Worm (Caenorhabditis elegans) whole organism, young adult: Measurements from ENCODE around the gene clec-70.
"Not testable (repeated sequence)": the region's sequence is repeated elsewhere in the genome, so short reads cannot be mapped to it uniquely, and the experiment has no call there.

ENCODE experiments used
- B0261.1 ChIP-seq: sonication (generic microtip); optimal IDR thresholded peaks from 2 replicates; lab custom pipeline; 2016; ENCODE audit warnings: mild to moderate bottlenecking, missing genetic modification characterization, moderate library complexity, missing compliant biosample characterization
- B0336.3 ChIP-seq: fragments of 200-800 bp; sonication (Bioruptor generic); IDR thresholded peaks from 2 replicates; pipeline ENCODE4 v1.3.6; 2022; ENCODE audit warnings: missing genetic modification characterization, missing compliant biosample characterization
- D2030.7 ChIP-seq: fragments of 200-800 bp; sonication (Bioruptor generic); IDR thresholded peaks from 2 replicates; pipeline ENCODE4 v1.3.6; 2022; ENCODE audit warnings: missing genetic modification reagents, missing genetic modification characterization, missing compliant biosample characterization
- F10E7.11 ChIP-seq: sonication (generic microtip); optimal IDR thresholded peaks from 2 replicates; lab custom pipeline; 2017; ENCODE audit warnings: mild to moderate bottlenecking, missing genetic modification characterization, moderate library complexity, missing compliant biosample characterization
- F22D6.2 ChIP-seq: sonication (generic microtip); optimal IDR thresholded peaks from 2 replicates; lab custom pipeline; 2016; ENCODE audit warnings: mild to moderate bottlenecking, missing genetic modification characterization, missing compliant biosample characterization
- F37B4.10 ChIP-seq: fragments of 200-800 bp; sonication (Bioruptor generic); IDR thresholded peaks from 2 replicates; pipeline ENCODE4 v1.3.6; 2022; ENCODE audit warnings: missing genetic modification characterization, missing compliant biosample characterization
- F55B11.4 ChIP-seq: sonication (generic microtip); optimal IDR thresholded peaks from 2 replicates; lab custom pipeline; 2016; ENCODE audit warnings: missing compliant biosample characterization, missing genetic modification characterization, borderline replicate concordance; ENCODE audit not compliant: insufficient read depth
- K11D2.4 ChIP-seq: fragments of 200-800 bp; sonication (Bioruptor generic); IDR thresholded peaks from 2 replicates; pipeline ENCODE4 v1.3.6; 2022; ENCODE audit warnings: missing genetic modification reagents, missing genetic modification characterization, missing compliant biosample characterization
- Y53F4B.3 ChIP-seq: fragments of 200-800 bp; sonication (Bioruptor generic); IDR thresholded peaks from 2 replicates; pipeline ENCODE4 v1.3.6; 2022; ENCODE audit warnings: missing genetic modification reagents, missing genetic modification characterization, missing compliant biosample characterization
- Y56A3A.18 ChIP-seq: fragments of 200-800 bp; sonication (Bioruptor generic); IDR thresholded peaks from 2 replicates; pipeline ENCODE4 v1.3.6; 2022; ENCODE audit warnings: missing genetic modification reagents, missing genetic modification characterization, missing compliant biosample characterization
- Y67H2A.10 ChIP-seq: fragments of 200-800 bp; sonication (Bioruptor generic); conservative IDR thresholded peaks from 2 replicates; pipeline ENCODE4 v1.3.6; 2022; ENCODE audit warnings: missing genetic modification reagents, missing genetic modification characterization, missing compliant biosample characterization
- attf-3 ChIP-seq: fragments of 200-800 bp; sonication (Bioruptor generic); conservative IDR thresholded peaks from 2 replicates; pipeline ENCODE4 v1.3.6; 2022; ENCODE audit warnings: missing genetic modification reagents, missing genetic modification characterization, missing compliant biosample characterization
- ceh-79 ChIP-seq: sonication (generic microtip); optimal IDR thresholded peaks from 2 replicates; lab custom pipeline; 2017; ENCODE audit warnings: mild to moderate bottlenecking, missing genetic modification characterization, missing compliant biosample characterization
- dpl-1 ChIP-seq: fragments of 150-350 bp; optimal IDR thresholded peaks from 2 replicates; lab custom pipeline; 2014; ENCODE audit warnings: missing biosample characterization, missing genetic modification reagents, missing genetic modification characterization
- fkh-3 ChIP-seq: sonication (generic microtip); optimal IDR thresholded peaks from 2 replicates; lab custom pipeline; 2016; ENCODE audit warnings: mild to moderate bottlenecking, missing genetic modification characterization, missing compliant biosample characterization
- hlh-26 ChIP-seq: fragments of 200-800 bp; sonication (Bioruptor generic); conservative IDR thresholded peaks from 2 replicates; pipeline ENCODE4 v1.3.6; 2022; ENCODE audit warnings: missing genetic modification reagents, missing genetic modification characterization, missing compliant biosample characterization
- hmg-1.2 ChIP-seq: fragments of 200-800 bp; sonication (Bioruptor generic); IDR thresholded peaks from 2 replicates; pipeline ENCODE4 v1.3.6; 2022; ENCODE audit warnings: missing genetic modification reagents, missing genetic modification characterization, missing compliant biosample characterization
- lag-1 ChIP-seq: fragments of 200-800 bp; sonication (Bioruptor generic); IDR thresholded peaks from 2 replicates; pipeline ENCODE4 v1.3.6; 2022; ENCODE audit warnings: missing genetic modification reagents, missing genetic modification characterization, missing compliant biosample characterization
- lsl-1 ChIP-seq: fragments of 200-800 bp; sonication (Bioruptor generic); optimal IDR thresholded peaks from 2 replicates; lab custom pipeline; 2018; ENCODE audit warnings: mild to moderate bottlenecking, missing genetic modification characterization, moderate library complexity, missing compliant biosample characterization
- mel-28 ChIP-seq: sonication (generic microtip); optimal IDR thresholded peaks from 2 replicates; lab custom pipeline; 2016; ENCODE audit warnings: borderline replicate concordance, mild to moderate bottlenecking, missing genetic modification characterization, missing compliant biosample characterization
- mxl-1 ChIP-seq: sonication (generic microtip); optimal IDR thresholded peaks from 2 replicates; lab custom pipeline; 2016; ENCODE audit warnings: missing genetic modification characterization, missing compliant biosample characterization
- nhr-120 ChIP-seq: fragments of 200-800 bp; sonication (Bioruptor generic); IDR thresholded peaks from 2 replicates; pipeline ENCODE4 v1.3.6; 2022; ENCODE audit warnings: missing genetic modification characterization, missing compliant biosample characterization
- rpc-1 ChIP-seq, 2 experiments: fragments of 150-350 bp in 1 of 2; sonication (generic microtip) in 1 of 2; optimal IDR thresholded peaks; 2 replicates each; lab custom pipeline; 2014 to 2018; ENCODE audit warnings: missing biosample characterization in 1 of 2, missing genetic modification characterization in 1 of 2, missing genetic modification reagents in 1 of 2, missing genotype in 1 of 2
- snpc-3.4 ChIP-seq: sonication (generic microtip); optimal IDR thresholded peaks from 2 replicates; lab custom pipeline; 2017; ENCODE audit warnings: missing genetic modification characterization, mild to moderate bottlenecking, missing compliant biosample characterization, antibody characterized with exemption, moderate library complexity, missing genotype, missing genetic modification reagents
- somi-1 ChIP-seq: fragments of 200-800 bp; sonication (Bioruptor generic); optimal IDR thresholded peaks from 2 replicates; lab custom pipeline; 2018; ENCODE audit warnings: mild to moderate bottlenecking, missing genetic modification characterization, missing compliant biosample characterization
- sptf-2 ChIP-seq: fragments of 200-800 bp; sonication (Bioruptor generic); optimal IDR thresholded peaks from 2 replicates; lab custom pipeline; 2018; ENCODE audit warnings: mild to moderate bottlenecking, missing genetic modification characterization, missing compliant biosample characterization
- unc-130 ChIP-seq: sonication (generic microtip); optimal IDR thresholded peaks from 2 replicates; lab custom pipeline; 2016; ENCODE audit warnings: missing genetic modification reagents, missing genetic modification characterization, missing compliant biosample characterization
- zfh-2 ChIP-seq: fragments of 200-800 bp; sonication (Bioruptor generic); conservative IDR thresholded peaks from 2 replicates; pipeline ENCODE4 v1.3.6; 2022; ENCODE audit warnings: missing genetic modification reagents, missing genetic modification characterization, missing compliant biosample characterization
- zim-3 ChIP-seq: sonication (generic microtip); optimal IDR thresholded peaks from 2 replicates; lab custom pipeline; 2017; ENCODE audit warnings: mild to moderate bottlenecking, missing genetic modification characterization, moderate library complexity, missing compliant biosample characterization
- ztf-25 ChIP-seq: fragments of 200-800 bp; sonication (Bioruptor generic); IDR thresholded peaks from 2 replicates; pipeline ENCODE4 v1.3.6; 2022; ENCODE audit warnings: missing genetic modification reagents, missing genetic modification characterization, missing compliant biosample characterization
- ztf-26 ChIP-seq: sonication (generic microtip); optimal IDR thresholded peaks from 2 replicates; lab custom pipeline; 2017; ENCODE audit warnings: missing genetic modification characterization, missing compliant biosample characterization
- ztf-28 ChIP-seq: fragments of 200-800 bp; sonication (Bioruptor generic); IDR thresholded peaks from 2 replicates; pipeline ENCODE4 v1.3.6; 2022; ENCODE audit warnings: missing genetic modification reagents, missing genetic modification characterization, missing compliant biosample characterization

clec-70 gene

DNA sequence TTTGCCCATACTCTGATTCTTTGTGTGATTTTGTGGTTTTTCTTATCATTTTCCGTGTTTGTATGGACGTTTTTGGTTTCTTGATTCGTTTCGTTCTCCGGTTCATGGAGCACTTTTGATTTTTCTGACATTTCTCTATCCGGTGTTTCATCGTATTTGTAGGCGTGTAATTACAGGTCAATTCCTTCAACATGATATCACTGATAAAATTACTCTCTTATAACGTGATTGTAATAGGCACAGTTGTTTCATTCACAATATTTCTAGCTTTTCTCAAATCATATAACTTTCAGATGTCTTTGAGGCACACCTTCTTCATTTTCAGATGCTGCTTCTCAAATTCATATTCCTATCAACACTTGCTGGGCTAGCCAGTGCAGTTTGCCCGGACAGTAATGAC lies at the start of gene clec-70:
TSS of gene clec-70 (plus strand) at position 301 of the 400 bp plus-strand sequence.
- not testable (repeated sequence) for TF ChIP-seq ztf-26; attf-3 (GFP tag; lab: Robert Waterston, UW); F10E7.11 (tag; lab: Kevin White, UChicago)
- TF ChIP-seq, all 124 proteins: peak for 0; not testable (repeated sequence) for 124

DNA sequence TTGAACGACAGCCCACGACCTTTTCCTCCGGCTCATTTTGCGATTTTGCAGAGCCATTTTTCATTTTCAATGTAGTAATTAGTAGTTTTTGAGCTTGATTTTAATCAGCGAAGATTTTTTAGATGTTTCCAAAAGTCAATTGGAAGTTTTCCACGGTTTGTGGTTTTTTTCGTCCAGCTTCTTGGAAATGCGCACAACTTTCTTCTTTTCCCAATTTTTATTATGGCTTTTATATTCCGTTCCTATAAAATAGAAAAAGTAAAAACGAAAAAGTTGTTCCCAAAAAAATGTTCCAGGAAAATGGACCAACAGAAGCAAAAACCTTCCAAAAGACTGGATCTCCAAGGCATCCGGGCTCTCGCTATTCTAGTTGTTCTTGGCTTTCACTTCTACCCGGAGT lies 47.1 kb upstream of the clec-70 start, which contains the start of gene oac-22:
TSS of gene oac-22 (plus strand) at position 301 of the 400 bp plus-strand sequence.
- no peak for TF ChIP-seq B0261.1
- no peak for TF ChIP-seq zim-3 (tag; lab: Kevin White, UChicago)
- TF ChIP-seq F37B4.10 (GFP tag; lab: Robert Waterston, UW) = no peak
- TF ChIP-seq F22D6.2 (tag; lab: Kevin White, UChicago) = no peak
- no peak for TF ChIP-seq B0336.3
- TF ChIP-seq unc-130 (GFP tag; lab: Kevin White, UChicago) = no peak
- no peak for TF ChIP-seq K11D2.4 (GFP tag; lab: Robert Waterston, UW)
- no peak for TF ChIP-seq hmg-1.2 (GFP tag; lab: Robert Waterston, UW)

DNA sequence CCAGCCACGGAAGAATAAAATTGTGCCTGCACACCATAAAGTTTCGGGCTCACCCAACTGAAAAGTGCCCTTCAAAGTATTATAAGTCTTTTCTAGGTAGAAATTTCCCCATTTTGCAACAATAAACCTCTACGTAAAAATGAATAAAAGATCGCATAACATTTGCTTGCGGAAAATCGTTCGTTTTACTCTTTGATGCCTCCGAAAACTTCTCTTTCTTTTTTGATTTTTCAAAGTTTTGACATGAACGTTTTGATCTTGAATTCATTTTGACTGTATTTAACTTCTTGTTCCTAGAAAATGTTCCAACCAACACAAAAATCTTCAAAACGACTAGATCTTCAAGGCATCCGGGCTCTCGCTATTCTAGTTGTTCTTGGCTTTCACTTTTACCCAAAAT lies 43.5 kb upstream of the clec-70 start, which contains the start of gene oac-21:
TSS of gene oac-21 (plus strand) at position 301 of the 400 bp plus-strand sequence.
- no peak for TF ChIP-seq ceh-79 (tag; lab: Kevin White, UChicago)
- no peak for TF ChIP-seq Y67H2A.10 (GFP tag; lab: Robert Waterston, UW)
- no peak for TF ChIP-seq F22D6.2 (tag; lab: Kevin White, UChicago)
- no peak for TF ChIP-seq sptf-2 (GFP tag; lab: Kevin White, UChicago)
- no peak for TF ChIP-seq F55B11.4 (tag; lab: Kevin White, UChicago)
- no peak for TF ChIP-seq Y53F4B.3
- TF ChIP-seq B0261.1 = no peak

DNA sequence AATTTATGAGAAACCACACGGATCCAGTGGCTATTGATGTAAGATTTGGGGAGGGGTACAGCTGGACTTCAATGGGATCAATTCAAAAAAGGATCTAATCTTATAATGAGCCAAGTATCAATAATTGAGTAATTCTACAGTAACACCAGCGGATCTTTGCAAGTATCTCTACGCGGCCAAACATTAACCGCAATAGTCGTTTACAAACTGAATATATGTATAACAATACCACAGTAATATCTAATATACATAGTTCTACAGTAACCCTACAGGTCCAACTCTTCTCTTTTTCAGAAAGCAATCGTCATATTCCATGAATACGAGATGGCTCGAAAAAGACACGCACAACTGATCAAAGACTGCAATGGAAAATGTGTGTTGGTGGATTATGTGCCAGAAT lies 40.5 kb upstream of the clec-70 start, which contains the start of gene F56D6.9:
TSS of gene F56D6.9 (plus strand) at position 301 of the 400 bp plus-strand sequence.
- no peak for TF ChIP-seq sptf-2 (GFP tag; lab: Kevin White, UChicago)
- TF ChIP-seq Y67H2A.10 (GFP tag; lab: Robert Waterston, UW) = no peak
- no peak for TF ChIP-seq hmg-1.2 (GFP tag; lab: Robert Waterston, UW)
- TF ChIP-seq snpc-3.4 (tag; lab: Kevin White, UChicago) = no peak
- TF ChIP-seq D2030.7 (GFP tag; lab: Robert Waterston, UW) = no peak
- no peak for TF ChIP-seq lsl-1 (GFP tag; lab: Kevin White, UChicago)
- no peak for TF ChIP-seq lag-1
- TF ChIP-seq mxl-1 = no peak
- no peak for TF ChIP-seq rpc-1 (optimal IDR thresholded peaks at IDR 0.05; lab: Kevin White, UChicago)
- no peak for TF ChIP-seq rpc-1 (tag; optimal IDR thresholded peaks at IDR 0.05; lab: Kevin White, UChicago)
- no peak for TF ChIP-seq ztf-28 (GFP tag; lab: Robert Waterston, UW)
- TF ChIP-seq mel-28 (tag; lab: Kevin White, UChicago) = no peak
- no peak for TF ChIP-seq Y53F4B.3
- no peak for TF ChIP-seq zfh-2 (GFP tag; lab: Robert Waterston, UW)
- TF ChIP-seq dpl-1 = no peak
- TF ChIP-seq ztf-25 (GFP tag; lab: Robert Waterston, UW) = no peak
- no peak for TF ChIP-seq fkh-3 (tag; lab: Kevin White, UChicago)
- no peak for TF ChIP-seq hlh-26
- no peak for TF ChIP-seq nhr-120
- no peak for TF ChIP-seq somi-1
- TF ChIP-seq Y56A3A.18 (GFP tag; lab: Robert Waterston, UW) = no peak
